Worm (Caenorhabditis elegans): ENCODE data around the gene acdh-9.
"Not testable (repeated sequence)": the region's sequence is repeated elsewhere in the genome, so short reads cannot be mapped to it uniquely, and the experiment has no call there.

The acdh-9 gene

ce11 chrII:838414-838813 is 10.0 kb downstream of the acdh-9 start, which contains the start of gene F28A10.8:
Gene F28A10.8 (minus strand): TSS chrII:838514.
- no peak for TF ChIP-seq elt-2 (tag; optimal IDR thresholded peaks at IDR 0.05)
- no peak for TF ChIP-seq sea-2 (GFP tag; optimal IDR thresholded peaks at IDR 0.05)

DNA sequence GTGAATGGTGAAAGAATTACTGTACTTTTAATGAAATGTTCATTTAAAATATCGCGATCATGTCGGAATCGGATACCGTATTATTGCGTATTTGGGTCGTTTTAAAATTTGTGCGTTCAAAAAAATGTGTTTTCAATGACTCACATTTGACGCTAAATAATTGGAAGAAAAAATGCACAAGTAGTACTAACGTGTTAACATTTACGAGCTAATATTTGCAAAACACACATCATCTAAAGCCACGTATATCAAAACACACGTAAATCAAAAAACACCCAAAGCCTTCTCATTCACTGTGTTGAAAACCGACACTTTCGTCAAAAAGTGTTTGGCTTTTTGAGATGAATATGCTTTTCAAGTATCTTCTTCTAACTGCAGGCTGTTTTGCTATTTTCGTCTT is 22.9 kb downstream of the acdh-9 start, which contains the start of gene F28A10.1:
Gene F28A10.1, plus strand, starts transcription at position 301 of the 400 bp plus-strand sequence.
- TF ChIP-seq nhr-25 (tag; optimal IDR thresholded peaks at IDR 0.05) = no peak
- no peak for TF ChIP-seq egl-27 (tag; optimal IDR thresholded peaks at IDR 0.05)
- TF ChIP-seq sea-2 (GFP tag; optimal IDR thresholded peaks at IDR 0.05) = no peak
- TF ChIP-seq elt-2 (tag; optimal IDR thresholded peaks at IDR 0.05) = no peak
- no peak for TF ChIP-seq hmg-11 (tag; optimal IDR thresholded peaks at IDR 0.05)
- no peak for TF ChIP-seq zag-1 (tag; optimal IDR thresholded peaks at IDR 0.05)
- no peak for TF ChIP-seq ceh-9 (tag; optimal IDR thresholded peaks at IDR 0.05)
- no peak for TF ChIP-seq ztf-4 (tag; optimal IDR thresholded peaks at IDR 0.05)
- TF ChIP-seq ceh-82 (tag; optimal IDR thresholded peaks at IDR 0.05) = no peak
- no peak for TF ChIP-seq ZK546.5 (tag; optimal IDR thresholded peaks at IDR 0.05)
- no peak for TF ChIP-seq nhr-23 (tag; optimal IDR thresholded peaks at IDR 0.05)
- no peak for TF ChIP-seq R02D3.7 (tag; optimal IDR thresholded peaks at IDR 0.05)
- no peak for TF ChIP-seq mml-1 (tag; optimal IDR thresholded peaks at IDR 0.05)
- no peak for TF ChIP-seq nhr-67 (tag; optimal IDR thresholded peaks at IDR 0.05)
- no peak for TF ChIP-seq jun-1 (tag; optimal IDR thresholded peaks at IDR 0.05)
- TF ChIP-seq unc-62 (GFP tag; optimal IDR thresholded peaks at IDR 0.05) = no peak

ce11 chrII:823529-823928 is 24.9 kb downstream of the acdh-9 start, which contains the start of gene F46F5.10:
Gene F46F5.10 (plus strand): TSS chrII:823829.
- no peak for TF ChIP-seq ztf-4 (tag; optimal IDR thresholded peaks at IDR 0.05)
- no peak for TF ChIP-seq elt-2 (tag; optimal IDR thresholded peaks at IDR 0.05)
- no peak for TF ChIP-seq hmg-11 (tag; optimal IDR thresholded peaks at IDR 0.05)
- TF ChIP-seq elt-1 (tag; optimal IDR thresholded peaks at IDR 0.05) = no peak
- TF ChIP-seq elt-3 (tag; optimal IDR thresholded peaks at IDR 0.05) = no peak
- no peak for TF ChIP-seq R02D3.7 (tag; optimal IDR thresholded peaks at IDR 0.05)
- no peak for TF ChIP-seq ZK546.5 (tag; optimal IDR thresholded peaks at IDR 0.05)
- no peak for TF ChIP-seq fos-1 (tag; optimal IDR thresholded peaks at IDR 0.05)
- no peak for TF ChIP-seq lin-15B (tag; optimal IDR thresholded peaks at IDR 0.05)

DNA sequence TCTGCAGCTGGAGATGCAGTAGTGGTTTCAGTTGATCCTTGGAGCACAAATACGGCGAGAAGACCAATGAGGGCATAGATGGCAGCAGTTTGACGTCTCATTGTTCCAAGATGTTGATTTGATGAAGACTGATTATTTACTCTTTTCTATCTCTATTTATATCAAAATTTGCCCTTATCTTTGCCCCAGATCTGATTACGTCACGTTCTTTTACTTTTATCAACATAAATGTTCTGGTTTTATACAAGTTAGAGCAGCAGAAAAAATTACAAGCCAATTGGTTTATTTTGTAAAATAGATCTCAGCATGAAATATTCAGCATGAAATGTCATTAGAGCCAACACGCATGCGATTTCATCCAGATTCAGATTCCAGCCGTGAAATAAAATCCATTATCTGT is 25.7 kb downstream of the acdh-9 start, which contains the start of gene msrp-4:
Gene msrp-4, minus strand, starts transcription at position 101 of the 400 bp plus-strand sequence.
- TF ChIP-seq fkh-2, nhr-12, nhr-25 (tag; optimal IDR thresholded peaks at IDR 0.05): not testable (repeated sequence)

- TF ChIP-seq ceh-28 (tag; optimal IDR thresholded peaks at IDR 0.05) = no peak
- no peak for TF ChIP-seq mdl-1 (tag; optimal IDR thresholded peaks at IDR 0.05)
- TF ChIP-seq egl-27 (tag; optimal IDR thresholded peaks at IDR 0.05) = no peak
- no peak for TF ChIP-seq hmg-11 (tag; optimal IDR thresholded peaks at IDR 0.05)
- TF ChIP-seq mml-1 (tag; optimal IDR thresholded peaks at IDR 0.05) = no peak
- TF ChIP-seq nhr-28 (tag; optimal IDR thresholded peaks at IDR 0.05) = no peak
- TF ChIP-seq nhr-23 (tag; optimal IDR thresholded peaks at IDR 0.05) = no peak
- no peak for TF ChIP-seq lsy-12 (tag; optimal IDR thresholded peaks at IDR 0.05)
- TF ChIP-seq pha-4 (tag; optimal IDR thresholded peaks at IDR 0.05) = no peak
- no peak for TF ChIP-seq nhr-67 (tag; optimal IDR thresholded peaks at IDR 0.05)
- TF ChIP-seq tbx-2 (tag; optimal IDR thresholded peaks at IDR 0.05) = no peak
- TF ChIP-seq elt-1 (tag; optimal IDR thresholded peaks at IDR 0.05) = no peak
- no peak for TF ChIP-seq jun-1 (tag; optimal IDR thresholded peaks at IDR 0.05)
- no peak for TF ChIP-seq ztf-4 (tag; optimal IDR thresholded peaks at IDR 0.05)
- no peak for TF ChIP-seq ceh-16 (tag; optimal IDR thresholded peaks at IDR 0.05)
- no peak for TF ChIP-seq ceh-9 (tag; optimal IDR thresholded peaks at IDR 0.05)
Measured at ce11 chrII:821514-821913, 26.9 kb downstream of the acdh-9 start, which contains the start of gene F46F5.8. Gene F46F5.8 (minus strand): TSS chrII:821614.

DNA sequence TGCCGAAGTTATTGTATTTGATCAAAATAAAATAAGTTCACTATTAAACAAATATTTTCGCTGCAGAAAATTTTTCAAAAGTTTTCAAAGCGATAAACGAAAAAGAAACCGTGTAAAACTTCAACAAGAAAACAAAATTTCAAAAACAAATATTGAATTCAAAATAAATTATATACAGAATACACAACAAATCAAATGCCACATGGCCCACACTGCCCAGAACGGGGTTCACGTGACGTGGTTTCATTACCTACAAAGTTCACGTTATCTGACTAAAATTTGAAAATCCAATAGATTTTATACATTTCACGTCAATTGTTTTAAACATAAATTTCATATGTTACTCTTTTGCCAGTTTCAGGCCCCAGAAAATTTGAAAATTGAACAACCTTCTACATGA is 27.9 kb downstream of the acdh-9 start, which contains the start of gene F46F5.7:
Gene F46F5.7, minus strand, starts transcription at position 101 of the 400 bp plus-strand sequence.
- TF ChIP-seq ZK546.5 (tag; optimal IDR thresholded peaks at IDR 0.05) (no peak), nhr-77 (tag; optimal IDR thresholded peaks at IDR 0.05) (no peak), unc-39 (tag; optimal IDR thresholded peaks at IDR 0.05) (no peak), ceh-28 (tag; optimal IDR thresholded peaks at IDR 0.05) (no peak), daf-12 (tag; optimal IDR thresholded peaks at IDR 0.05) (no peak), pqm-1 (tag; optimal IDR thresholded peaks at IDR 0.05) (no peak), nhr-11 (tag; optimal IDR thresholded peaks at IDR 0.05) (no peak), snpc-4 (tag; optimal IDR thresholded peaks at IDR 0.05) (no peak), fkh-10 (GFP tag; optimal IDR thresholded peaks at IDR 0.05) (no peak), lsy-12 (tag; optimal IDR thresholded peaks at IDR 0.05) (no peak), R02D3.7 (tag; optimal IDR thresholded peaks at IDR 0.05) (no peak)

Measured in whole organism, L3 larva.